Fruit fly (Drosophila melanogaster) whole organism, embryonic: Measurements from ENCODE around the gene Ubc7.

Source experiments
- Antp ChIP-seq: fragments of 200-800 bp; sonication (Bioruptor generic); optimal IDR thresholded peaks from 3 replicates; lab custom pipeline; 2016; ENCODE audit warnings: missing biosample characterization, missing genetic modification characterization
- CG12219 ChIP-seq: fragments of 200-800 bp; sonication (Bioruptor generic); optimal IDR thresholded peaks from 3 replicates; lab custom pipeline; 2018; ENCODE audit warnings: missing biosample characterization, mild to moderate bottlenecking, missing genetic modification characterization
- CG12769 ChIP-seq: fragments of 200-800 bp; sonication (Bioruptor generic); optimal IDR thresholded peaks from 2 replicates; lab custom pipeline; 2019; ENCODE audit warnings: missing biosample characterization, mild to moderate bottlenecking, missing genetic modification characterization, moderate library complexity
- CG15479 ChIP-seq: fragments of 200-800 bp; sonication (Bioruptor generic); optimal IDR thresholded peaks from 3 replicates; lab custom pipeline; 2019; ENCODE audit warnings: missing biosample characterization, mild to moderate bottlenecking, missing genetic modification characterization, moderate library complexity
- CG15514 ChIP-seq: fragments of 200-800 bp; sonication (Bioruptor generic); optimal IDR thresholded peaks from 3 replicates; lab custom pipeline; 2017; ENCODE audit warnings: missing biosample characterization, missing genetic modification characterization, mild to moderate bottlenecking, moderate library complexity, missing genetic modification reagents
- CG16815 ChIP-seq: fragments of 200-800 bp; sonication (Bioruptor generic); optimal IDR thresholded peaks from 3 replicates; lab custom pipeline; 2017; ENCODE audit warnings: missing biosample characterization, mild to moderate bottlenecking, missing genetic modification characterization
- CG17568 ChIP-seq: fragments of 200-800 bp; sonication (Bioruptor generic); optimal IDR thresholded peaks from 2 replicates; lab custom pipeline; 2018; ENCODE audit warnings: missing biosample characterization, mild to moderate bottlenecking, missing genetic modification characterization, moderate library complexity
- CG18599 ChIP-seq: fragments of 200-800 bp; sonication (Bioruptor generic); optimal IDR thresholded peaks from 3 replicates; lab custom pipeline; 2017; ENCODE audit warnings: missing biosample characterization, missing genetic modification characterization, mild to moderate bottlenecking, moderate library complexity, missing genetic modification reagents
- CG3065 ChIP-seq: fragments of 200-800 bp; sonication (Bioruptor generic); optimal IDR thresholded peaks from 2 replicates; lab custom pipeline; 2016; ENCODE audit warnings: missing biosample characterization, missing genetic modification characterization
- CG5953 ChIP-seq: fragments of 200-800 bp; sonication (Bioruptor generic); IDR thresholded peaks from 2 replicates; pipeline ENCODE4 v1.3.6; 2022; ENCODE audit warnings: missing biosample characterization, missing genetic modification characterization
- CG6791 ChIP-seq: fragments of 200-800 bp; sonication (Bioruptor generic); IDR thresholded peaks from 3 replicates; pipeline ENCODE4 v1.3.6; 2022; ENCODE audit warnings: missing biosample characterization, missing genetic modification characterization; ENCODE audit not compliant: partially characterized antibody
- CoRest ChIP-seq: fragments of 200-800 bp; sonication (Bioruptor generic); optimal IDR thresholded peaks from 3 replicates; lab custom pipeline; 2018; ENCODE audit warnings: missing biosample characterization, mild to moderate bottlenecking, missing genetic modification characterization, moderate library complexity
- Elba2 ChIP-seq: fragments of 200-800 bp; sonication (Bioruptor generic); optimal IDR thresholded peaks from 3 replicates; lab custom pipeline; 2016; ENCODE audit warnings: missing biosample characterization, missing genetic modification characterization
- HHEX ChIP-seq: fragments of 200-800 bp; sonication (Bioruptor generic); optimal IDR thresholded peaks from 3 replicates; lab custom pipeline; 2017; ENCODE audit warnings: missing biosample characterization, mild to moderate bottlenecking, missing genetic modification characterization, missing genetic modification reagents
- Hr3 ChIP-seq: fragments of 200-800 bp; sonication (Bioruptor generic); optimal IDR thresholded peaks from 3 replicates; lab custom pipeline; 2016; ENCODE audit warnings: missing biosample characterization, missing genetic modification characterization
- Jarid2 ChIP-seq: fragments of 200-800 bp; sonication (Bioruptor generic); optimal IDR thresholded peaks from 3 replicates; lab custom pipeline; 2017; ENCODE audit warnings: mild to moderate bottlenecking, missing biosample characterization, missing genetic modification reagents, missing genetic modification characterization
- MTF-1 ChIP-seq: fragments of 200-800 bp; sonication (Bioruptor generic); optimal IDR thresholded peaks from 2 replicates; lab custom pipeline; 2018; ENCODE audit warnings: missing biosample characterization, mild to moderate bottlenecking, missing genetic modification characterization, borderline replicate concordance
- NK7.1 ChIP-seq: fragments of 200-800 bp; sonication (Bioruptor generic); optimal IDR thresholded peaks from 3 replicates; lab custom pipeline; 2016; ENCODE audit warnings: missing biosample characterization, missing genetic modification characterization
- Pdp1 ChIP-seq, 2 experiments: fragments of 200-800 bp; sonication (Bioruptor generic); optimal IDR thresholded peaks; 3 replicates each; lab custom pipeline; 2016; ENCODE audit warnings: missing biosample characterization in 2 of 2, missing genetic modification characterization in 2 of 2, mild to moderate bottlenecking in 1 of 2, moderate library complexity in 1 of 2
- Sry-β ChIP-seq: fragments of 200-800 bp; sonication (Bioruptor generic); optimal IDR thresholded peaks from 2 replicates; lab custom pipeline; 2018; ENCODE audit warnings: missing biosample characterization, mild to moderate bottlenecking, missing genetic modification characterization, moderate library complexity
- Xrp1 ChIP-seq: fragments of 200-800 bp; sonication (Bioruptor generic); IDR thresholded peaks from 2 replicates; pipeline ENCODE4 v1.3.6; 2022; ENCODE audit warnings: missing biosample characterization, missing genetic modification characterization
- abd-A ChIP-seq: fragments of 200-800 bp; sonication (Bioruptor generic); optimal IDR thresholded peaks from 3 replicates; lab custom pipeline; 2019; ENCODE audit warnings: missing biosample characterization, mild to moderate bottlenecking, missing genetic modification characterization, moderate library complexity
- bab2 ChIP-seq: fragments of 200-800 bp; sonication (Bioruptor generic); optimal IDR thresholded peaks from 2 replicates; lab custom pipeline; 2016; ENCODE audit warnings: missing biosample characterization, missing genetic modification characterization
- chm ChIP-seq: fragments of 200-800 bp; sonication (Bioruptor generic); IDR thresholded peaks from 2 replicates; pipeline ENCODE4 v1.3.6; 2022; ENCODE audit warnings: missing biosample characterization, missing genetic modification characterization
- chn ChIP-seq: fragments of 200-800 bp; sonication (Bioruptor generic); optimal IDR thresholded peaks from 2 replicates; lab custom pipeline; 2016; ENCODE audit warnings: missing biosample characterization, missing genetic modification characterization
- dm ChIP-seq: fragments of 200-800 bp; sonication (Bioruptor generic); optimal IDR thresholded peaks from 3 replicates; lab custom pipeline; 2016; ENCODE audit warnings: missing biosample characterization, missing genetic modification characterization
- dmrt11E ChIP-seq: fragments of 200-800 bp; sonication (Bioruptor generic); optimal IDR thresholded peaks from 3 replicates; lab custom pipeline; 2018; ENCODE audit warnings: missing biosample characterization, mild to moderate bottlenecking, missing genetic modification characterization, moderate library complexity
- emc ChIP-seq: fragments of 200-800 bp; sonication (Bioruptor generic); optimal IDR thresholded peaks from 2 replicates; lab custom pipeline; 2016; ENCODE audit warnings: missing biosample characterization, missing genetic modification characterization
- ewg ChIP-seq: fragments of 200-800 bp; sonication (Bioruptor generic); optimal IDR thresholded peaks from 3 replicates; lab custom pipeline; 2017; ENCODE audit warnings: mild to moderate bottlenecking, missing biosample characterization, missing genetic modification reagents, missing genetic modification characterization
- fd102C ChIP-seq: fragments of 200-800 bp; sonication (Bioruptor generic); optimal IDR thresholded peaks from 2 replicates; lab custom pipeline; 2018; ENCODE audit warnings: missing biosample characterization, mild to moderate bottlenecking, missing genetic modification characterization, moderate library complexity
- gce ChIP-seq: fragments of 200-800 bp; sonication (Bioruptor generic); IDR thresholded peaks from 3 replicates; pipeline ENCODE4 v1.3.6; 2022; ENCODE audit warnings: missing biosample characterization, missing genetic modification characterization
- grau ChIP-seq: fragments of 200-800 bp; optimal IDR thresholded peaks from 3 replicates; lab custom pipeline; 2019; ENCODE audit warnings: missing biosample characterization, mild to moderate bottlenecking, missing genetic modification characterization, moderate library complexity
- gsb ChIP-seq: fragments of 200-800 bp; sonication (Bioruptor generic); IDR thresholded peaks from 2 replicates; pipeline ENCODE4 v1.3.6; 2022; ENCODE audit warnings: missing biosample characterization, missing genetic modification characterization
- gsb-n ChIP-seq: fragments of 200-800 bp; sonication (Bioruptor generic); optimal IDR thresholded peaks from 3 replicates; lab custom pipeline; 2018; ENCODE audit warnings: missing biosample characterization, mild to moderate bottlenecking, missing genetic modification characterization
- klu ChIP-seq: fragments of 200-800 bp; sonication (Bioruptor generic); IDR thresholded peaks from 2 replicates; pipeline ENCODE4 v1.3.6; 2022; ENCODE audit warnings: missing biosample characterization, missing genetic modification characterization
- nerfin-1 ChIP-seq: fragments of 200-800 bp; sonication (Bioruptor generic); optimal IDR thresholded peaks from 3 replicates; lab custom pipeline; 2019; ENCODE audit warnings: missing biosample characterization, mild to moderate bottlenecking, missing genetic modification characterization, moderate library complexity
- nmo ChIP-seq: fragments of 200-800 bp; sonication (Bioruptor generic); optimal IDR thresholded peaks from 2 replicates; lab custom pipeline; 2018; ENCODE audit warnings: missing biosample characterization, mild to moderate bottlenecking, missing genetic modification characterization, moderate library complexity
- odd ChIP-seq: fragments of 200-800 bp; sonication (Bioruptor generic); optimal IDR thresholded peaks from 2 replicates; lab custom pipeline; 2017; ENCODE audit warnings: missing biosample characterization, mild to moderate bottlenecking, missing genetic modification characterization
- otp ChIP-seq: fragments of 200-800 bp; sonication (Bioruptor generic); IDR thresholded peaks from 3 replicates; pipeline ENCODE4, ENCODE4 v1.3.6; 2022; ENCODE audit warnings: missing biosample characterization, missing genetic modification characterization
- psq ChIP-seq: fragments of 200-800 bp; sonication (Bioruptor generic); optimal IDR thresholded peaks from 2 replicates; lab custom pipeline; 2017; ENCODE audit warnings: missing biosample characterization, missing genetic modification characterization
- pum ChIP-seq: fragments of 200-800 bp; sonication (Bioruptor generic); optimal IDR thresholded peaks from 2 replicates; lab custom pipeline; 2016; ENCODE audit warnings: missing biosample characterization, missing genetic modification characterization
- row ChIP-seq: fragments of 200-800 bp; sonication (Bioruptor generic); IDR thresholded peaks from 3 replicates; pipeline ENCODE4 v1.3.6; 2022; ENCODE audit warnings: missing biosample characterization, missing genetic modification characterization
- run ChIP-seq: fragments of 200-800 bp; sonication (Bioruptor generic); optimal IDR thresholded peaks from 3 replicates; lab custom pipeline; 2018; ENCODE audit warnings: missing biosample characterization, mild to moderate bottlenecking, missing genetic modification characterization
- schlank ChIP-seq: fragments of 200-800 bp; sonication (Bioruptor generic); optimal IDR thresholded peaks from 2 replicates; lab custom pipeline; 2018; ENCODE audit warnings: missing biosample characterization, mild to moderate bottlenecking, missing genetic modification characterization
- sd ChIP-seq: fragments of 200-800 bp; sonication (Bioruptor generic); optimal IDR thresholded peaks from 3 replicates; lab custom pipeline; 2018; ENCODE audit warnings: missing biosample characterization, mild to moderate bottlenecking, missing genetic modification characterization, moderate library complexity
- sens ChIP-seq: fragments of 200-800 bp; sonication (Bioruptor generic); peaks from one replicate; lab custom pipeline; 2016; ENCODE audit warnings: missing biosample characterization, missing genetic modification characterization
- stc ChIP-seq: fragments of 200-800 bp; sonication (Bioruptor generic); IDR thresholded peaks from 2 replicates; pipeline ENCODE4 v1.3.6; 2022; ENCODE audit warnings: missing biosample characterization, missing genetic modification characterization
- stwl ChIP-seq: fragments of 200-800 bp; sonication (Bioruptor generic); optimal IDR thresholded peaks from 3 replicates; lab custom pipeline; 2018; ENCODE audit warnings: missing biosample characterization, mild to moderate bottlenecking, missing genetic modification characterization, moderate library complexity
- tio ChIP-seq: fragments of 200-800 bp; sonication (Bioruptor generic); optimal IDR thresholded peaks from 2 replicates; lab custom pipeline; 2017; ENCODE audit warnings: missing biosample characterization, missing genetic modification characterization, inconsistent platforms
- zfh2 ChIP-seq: fragments of 200-800 bp; sonication (Bioruptor generic); optimal IDR thresholded peaks from 2 replicates; lab custom pipeline; 2016; ENCODE audit warnings: missing biosample characterization, missing genetic modification characterization

The Ubc7 gene

dm6 chrX:16598978-16599664 is 5.6 kb downstream of the Ubc7 start, which contains the start of the genes CG9784 and Nup153 (continued):
- TF ChIP-seq NK7.1 (GFP tag; lab: Kevin White, UChicago) (no peak), CG3065 (no peak), Elba2 (GFP tag; lab: Kevin White, UChicago) (no peak), CG15514 (peak; percentile 17), CG18599 (GFP tag; lab: Kevin White, UChicago) (no peak), CG17568 (no peak), gce (GFP tag; lab: Robert Waterston, UW) (no peak), stwl (tag; lab: Kevin White, UChicago) (no peak), sd (tag; lab: Kevin White, UChicago) (no peak), emc (GFP tag; lab: Kevin White, UChicago) (no peak), grau (no peak), Pdp1 (GFP tag; optimal IDR thresholded peaks at IDR 0.05; lab: Kevin White, UChicago) (no peak), gsb-n (tag; lab: Kevin White, UChicago) (no peak), row (no peak; the same call in 2 of the 3 replicates), CG5953 (GFP tag; lab: Robert Waterston, UW) (no peak), ewg (GFP tag; lab: Kevin White, UChicago) (no peak), Sry-β (GFP tag; lab: Kevin White, UChicago) (no peak), pum (GFP tag; lab: Kevin White, UChicago) (no peak), CoRest (no peak), CG16815 (GFP tag; lab: Kevin White, UChicago) (no peak), klu (GFP tag; lab: Robert Waterston, UW) (no peak), Jarid2 (GFP tag; lab: Kevin White, UChicago) (no peak), HHEX (GFP tag; lab: Kevin White, UChicago) (no peak), gsb (GFP tag; lab: Robert Waterston, UW) (no peak), dmrt11E (tag; lab: Kevin White, UChicago) (no peak), tio (GFP tag; lab: Kevin White, UChicago) (no peak), Antp (no peak), otp (GFP tag; lab: Robert Waterston, UW) (no peak), dm (GFP tag; lab: Kevin White, UChicago) (peak; percentile 79), odd (GFP tag; lab: Kevin White, UChicago) (no peak), nmo (no peak), bab2 (GFP tag; lab: Kevin White, UChicago) (no peak), abd-A (tag; lab: Kevin White, UChicago) (no peak), sens (peak; percentile 51), MTF-1 (GFP tag; lab: Kevin White, UChicago) (no peak), psq (GFP tag; lab: Kevin White, UChicago) (peak; percentile 68), CG6791 (GFP tag; lab: Robert Waterston, UW) (peak; percentile 98), chm (GFP tag; lab: Robert Waterston, UW) (no peak), CG12219 (no peak), stc (GFP tag; lab: Robert Waterston, UW) (no peak), Xrp1 (GFP tag; lab: Robert Waterston, UW) (no peak), zfh2 (GFP tag; lab: Kevin White, UChicago) (no peak), chn (no peak), nerfin-1 (tag; lab: Kevin White, UChicago) (no peak), Hr3 (no peak), CG12769 (tag; lab: Kevin White, UChicago) (no peak), fd102C (GFP tag; lab: Kevin White, UChicago) (no peak), run (no peak), CG15479 (peak; percentile 62), schlank (tag; lab: Kevin White, UChicago) (no peak)
